Worm (Caenorhabditis elegans): Measurements from ENCODE around the gene Y50D4B.6.

The Y50D4B.6 gene

DNA sequence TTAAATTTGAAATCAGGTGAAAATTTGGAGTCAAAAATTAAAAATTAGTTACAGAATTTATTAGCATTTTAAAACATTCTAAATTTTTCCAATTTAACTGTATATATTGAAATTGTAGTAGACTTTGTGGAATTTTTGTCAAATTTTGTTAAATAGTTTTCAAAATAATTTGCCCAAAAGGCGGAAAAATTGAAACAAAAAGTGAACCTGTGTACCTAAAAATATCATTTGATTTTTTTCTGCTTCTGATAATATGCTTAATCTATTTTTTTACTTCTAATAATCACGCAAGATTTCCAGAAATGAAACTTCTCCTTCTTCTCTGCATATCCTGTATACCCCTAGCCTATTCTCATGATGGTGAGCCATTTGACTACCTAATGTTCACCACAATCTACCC is 22.8 kb upstream of the Y50D4B.6 start, which contains the start of gene rnst-2:
rnst-2 (plus strand) TSS at position 301 of the 400 bp plus-strand sequence.
- TF ChIP-seq nhr-23 (tag; optimal IDR thresholded peaks at IDR 0.05) = no peak
- no peak for TF ChIP-seq nhr-129 (tag; optimal IDR thresholded peaks at IDR 0.05)
- TF ChIP-seq sma-3 (GFP tag; optimal IDR thresholded peaks at IDR 0.05) = no peak
- no peak for TF ChIP-seq nhr-12 (tag; optimal IDR thresholded peaks at IDR 0.05)
- TF ChIP-seq dmd-4 (tag; optimal IDR thresholded peaks at IDR 0.05) = no peak
- TF ChIP-seq zag-1 (tag; optimal IDR thresholded peaks at IDR 0.05) = no peak
- TF ChIP-seq unc-62 (GFP tag; optimal IDR thresholded peaks at IDR 0.05) = no peak
- TF ChIP-seq egl-27 (tag; optimal IDR thresholded peaks at IDR 0.05) = no peak
- no peak for TF ChIP-seq lin-11 (tag; optimal IDR thresholded peaks at IDR 0.05)
- TF ChIP-seq aly-2 (tag; optimal IDR thresholded peaks at IDR 0.05) = no peak
- TF ChIP-seq nhr-6 (tag; optimal IDR thresholded peaks at IDR 0.05) = no peak
- no peak for TF ChIP-seq nhr-77 (tag; optimal IDR thresholded peaks at IDR 0.05)
- no peak for TF ChIP-seq sem-4 (tag; optimal IDR thresholded peaks at IDR 0.05)
- TF ChIP-seq unc-55 (GFP tag; optimal IDR thresholded peaks at IDR 0.05) = no peak

DNA sequence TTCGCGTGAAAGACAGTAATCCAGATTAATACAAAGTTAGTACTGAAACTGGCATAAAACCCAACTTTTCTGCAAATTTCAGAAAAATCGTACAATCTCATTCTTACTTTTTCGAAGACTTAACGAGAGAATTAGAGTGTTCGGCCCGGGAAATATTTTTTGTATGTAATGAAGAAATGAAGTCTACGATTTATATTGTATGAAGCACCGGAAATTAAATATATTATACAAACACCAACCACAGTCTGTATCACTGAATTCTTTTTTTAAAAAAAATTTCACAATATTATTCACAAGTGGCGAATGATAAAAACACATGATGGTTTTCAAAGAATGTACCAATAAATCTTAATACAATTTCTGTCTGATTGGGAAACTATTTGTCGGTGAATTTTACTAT is 19.6 kb upstream of the Y50D4B.6 start, which contains the start of gene str-67:
str-67 (minus strand) TSS at position 101 of the 400 bp plus-strand sequence.
- TF ChIP-seq sma-9 (GFP tag; optimal IDR thresholded peaks at IDR 0.05) = no peak
- TF ChIP-seq sma-9 (tag; optimal IDR thresholded peaks at IDR 0.05) = no peak
- no peak for TF ChIP-seq sma-3 (GFP tag; optimal IDR thresholded peaks at IDR 0.05)
- TF ChIP-seq crh-2 (tag; optimal IDR thresholded peaks at IDR 0.05) = no peak
- TF ChIP-seq egl-27 (tag; optimal IDR thresholded peaks at IDR 0.05) = no peak
- TF ChIP-seq nhr-25 (tag; optimal IDR thresholded peaks at IDR 0.05) = no peak
- no peak for TF ChIP-seq mab-5 (tag; optimal IDR thresholded peaks at IDR 0.05)
- no peak for TF ChIP-seq ztf-11 (tag; optimal IDR thresholded peaks at IDR 0.05)
- TF ChIP-seq fos-1 (tag; optimal IDR thresholded peaks at IDR 0.05) = no peak
- TF ChIP-seq nhr-11 (tag; optimal IDR thresholded peaks at IDR 0.05) = no peak
- TF ChIP-seq skn-1 (tag; optimal IDR thresholded peaks at IDR 0.05) = no peak

DNA sequence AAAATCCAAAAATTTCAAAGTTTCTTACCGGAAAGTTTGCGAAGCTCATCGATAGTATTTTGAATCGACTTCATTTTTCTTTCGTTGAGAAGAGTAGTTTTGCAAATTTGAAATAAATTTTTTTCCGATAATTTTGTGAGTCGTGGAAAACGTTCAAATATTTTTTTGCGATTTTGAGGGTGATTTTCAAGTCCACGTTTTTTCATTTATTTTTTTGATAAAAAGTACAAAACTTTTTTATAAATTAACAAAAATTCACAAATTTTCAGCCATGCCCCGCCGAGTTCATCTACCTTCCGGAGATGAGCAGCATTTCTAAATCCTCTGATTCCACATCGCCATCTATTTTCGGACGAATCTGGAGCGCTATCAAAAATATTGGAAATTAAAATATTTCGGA is 16.6 kb upstream of the Y50D4B.6 start, which contains the start of gene K10C9.7:
K10C9.7 (minus strand) TSS at position 101 of the 400 bp plus-strand sequence.
- TF ChIP-seq Y55F3AM.14 (GFP tag; optimal IDR thresholded peaks at IDR 0.05) (no peak), ztf-4 (tag; optimal IDR thresholded peaks at IDR 0.05) (no peak), ZK546.5 (tag; optimal IDR thresholded peaks at IDR 0.05) (no peak), egl-27 (tag; optimal IDR thresholded peaks at IDR 0.05) (no peak), alr-1 (tag; optimal IDR thresholded peaks at IDR 0.05) (no peak), unc-62 (GFP tag; optimal IDR thresholded peaks at IDR 0.05) (no peak), mab-5 (tag; optimal IDR thresholded peaks at IDR 0.05) (no peak), aly-2 (tag; optimal IDR thresholded peaks at IDR 0.05) (no peak)

DNA sequence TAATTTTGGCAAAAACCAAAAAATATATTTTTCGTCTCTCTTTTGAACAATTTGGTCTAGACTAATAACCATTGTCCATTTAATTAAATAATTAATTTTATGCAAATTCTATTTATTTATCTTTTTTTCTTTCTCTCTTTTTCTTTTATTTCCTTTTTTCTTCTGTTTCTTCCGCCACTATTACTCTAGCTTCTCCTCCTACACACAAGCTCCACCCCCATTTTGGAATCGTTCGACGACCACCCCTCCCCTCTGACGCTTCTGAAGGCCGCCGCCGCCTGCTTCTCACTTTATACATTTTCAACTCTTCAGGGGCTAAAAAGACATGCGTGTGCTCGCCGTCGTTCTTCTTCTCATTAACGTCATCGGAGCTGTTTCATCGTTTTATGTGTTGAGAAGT is 9.2 kb upstream of the Y50D4B.6 start, which contains the start of gene K10C9.1:
K10C9.1 (plus strand) TSS at position 301 of the 400 bp plus-strand sequence.
- TF ChIP-seq nhr-6 (tag; optimal IDR thresholded peaks at IDR 0.05) (no peak), unc-62 (GFP tag; optimal IDR thresholded peaks at IDR 0.05) (no peak), sma-3 (GFP tag; optimal IDR thresholded peaks at IDR 0.05) (no peak), nhr-237 (tag; optimal IDR thresholded peaks at IDR 0.05) (no peak), lin-39 (tag; optimal IDR thresholded peaks at IDR 0.05) (no peak), gmeb-1 (tag; optimal IDR thresholded peaks at IDR 0.05) (no peak), sem-4 (tag; optimal IDR thresholded peaks at IDR 0.05) (no peak), blmp-1 (tag; optimal IDR thresholded peaks at IDR 0.05; ENCODE audit: insufficient read depth) (no peak)

DNA sequence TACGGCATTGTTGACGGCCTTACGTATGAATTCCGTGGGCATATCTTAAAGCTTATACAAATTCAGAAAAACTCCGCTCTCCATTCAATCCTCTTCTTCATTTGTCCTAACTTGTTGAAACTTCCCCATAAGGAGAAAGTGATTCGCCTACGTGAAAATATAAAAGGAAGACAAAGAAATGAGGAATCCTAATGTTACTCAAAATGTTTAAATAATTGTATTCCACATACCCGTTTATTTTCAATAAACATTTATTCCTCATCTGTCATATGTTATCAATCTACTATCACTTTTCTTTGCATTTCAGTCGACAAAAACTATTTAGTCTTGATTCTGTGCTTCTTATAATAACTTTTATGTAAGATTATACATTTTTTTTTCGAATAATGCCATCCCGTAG is 3.9 kb downstream of the Y50D4B.6 start, which contains the start of gene clec-203:
clec-203 (plus strand) TSS at position 301 of the 400 bp plus-strand sequence.
- no peak for TF ChIP-seq ztf-11 (tag; optimal IDR thresholded peaks at IDR 0.05)
- no peak for TF ChIP-seq ztf-1 (GFP tag; conservative IDR thresholded peaks at IDR 0.05)
- no peak for TF ChIP-seq lin-11 (tag; optimal IDR thresholded peaks at IDR 0.05)
- no peak for TF ChIP-seq mab-5 (tag; optimal IDR thresholded peaks at IDR 0.05)
- TF ChIP-seq zag-1 (tag; optimal IDR thresholded peaks at IDR 0.05) = no peak

DNA sequence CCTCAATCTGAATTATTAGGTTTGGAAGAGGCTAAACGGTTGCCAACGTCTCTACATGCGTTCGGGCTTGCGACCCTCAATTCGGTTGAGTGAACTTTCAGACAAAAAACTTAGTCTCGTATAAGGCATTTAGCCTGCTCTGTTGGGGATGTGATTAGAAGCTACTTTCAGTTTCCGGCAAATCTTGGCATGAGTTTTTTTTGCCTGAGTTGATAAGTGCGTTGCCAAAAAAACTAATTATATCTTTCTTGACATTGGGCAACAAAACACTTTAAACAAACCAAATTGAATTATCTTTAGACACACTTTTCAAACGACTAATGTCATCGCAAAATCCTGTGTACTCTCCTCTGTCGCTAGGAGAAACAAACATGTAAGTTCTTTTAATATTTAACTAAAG is 8.2 kb downstream of the Y50D4B.6 start, which contains the start of gene Y50D4B.4:
Y50D4B.4 (plus strand) TSS at position 301 of the 400 bp plus-strand sequence.
- TF ChIP-seq nhr-77 (tag; optimal IDR thresholded peaks at IDR 0.05) = no peak
- TF ChIP-seq skn-1 (tag; optimal IDR thresholded peaks at IDR 0.05) = no peak
- no peak for TF ChIP-seq snpc-4 (tag; optimal IDR thresholded peaks at IDR 0.05)
- TF ChIP-seq nhr-23 (tag; optimal IDR thresholded peaks at IDR 0.05) = no peak
- TF ChIP-seq sma-3 (GFP tag; optimal IDR thresholded peaks at IDR 0.05) = no peak
- TF ChIP-seq crh-2 (tag; optimal IDR thresholded peaks at IDR 0.05) = no peak
- no peak for TF ChIP-seq zag-1 (tag; optimal IDR thresholded peaks at IDR 0.05)
- no peak for TF ChIP-seq mdl-1 (tag; optimal IDR thresholded peaks at IDR 0.05)
- no peak for TF ChIP-seq ceh-16 (tag; optimal IDR thresholded peaks at IDR 0.05)
- TF ChIP-seq mab-5 (tag; optimal IDR thresholded peaks at IDR 0.05) = no peak
- TF ChIP-seq sem-4 (tag; optimal IDR thresholded peaks at IDR 0.05) = no peak
- no peak for TF ChIP-seq nhr-10 (tag; optimal IDR thresholded peaks at IDR 0.05)
- no peak for TF ChIP-seq ztf-4 (tag; optimal IDR thresholded peaks at IDR 0.05)
- no peak for TF ChIP-seq fos-1 (tag; optimal IDR thresholded peaks at IDR 0.05)
- TF ChIP-seq F13H6.1 (tag; optimal IDR thresholded peaks at IDR 0.05) = no peak

Data from whole organism, L2 larva.